Worm (Caenorhabditis elegans): ENCODE data around the gene sri-66.

Gene sri-66

ce11 chrV:17105483-17105882 is 45.4 kb downstream of the sri-66 start, which contains the start of gene ZK218.7:
Gene ZK218.7 (plus strand): TSS chrV:17105783.
- TF ChIP-seq dmd-4 (tag; optimal IDR thresholded peaks at IDR 0.05) (no peak), ama-1 (optimal IDR thresholded peaks at IDR 0.05) (no peak), peb-1 (tag; optimal IDR thresholded peaks at IDR 0.05) (no peak), ceh-16 (tag; optimal IDR thresholded peaks at IDR 0.05) (no peak), nhr-237 (tag; optimal IDR thresholded peaks at IDR 0.05) (no peak), gmeb-1 (tag; optimal IDR thresholded peaks at IDR 0.05) (no peak), C34F6.9 (tag; optimal IDR thresholded peaks at IDR 0.05) (no peak), nhr-11 (tag; optimal IDR thresholded peaks at IDR 0.05) (no peak), fos-1 (tag; optimal IDR thresholded peaks at IDR 0.05) (no peak), nhr-10 (tag; optimal IDR thresholded peaks at IDR 0.05) (no peak), mdl-1 (tag; optimal IDR thresholded peaks at IDR 0.05) (no peak)

- TF ChIP-seq alr-1 (tag; optimal IDR thresholded peaks at IDR 0.05) (no peak), lin-13 (GFP tag; optimal IDR thresholded peaks at IDR 0.05) (no peak), nhr-129 (tag; optimal IDR thresholded peaks at IDR 0.05) (no peak), nhr-6 (tag; optimal IDR thresholded peaks at IDR 0.05) (no peak), ztf-11 (tag; optimal IDR thresholded peaks at IDR 0.05) (no peak)
These were observed 48.2 kb downstream of the sri-66 start, which contains the start of gene ZK218.11 for ce11 chrV:17108310-17108709. Gene ZK218.11 (minus strand): TSS chrV:17108410.
